Worm (Caenorhabditis elegans) whole organism, young adult: ENCODE data around the gene C54E10.10.

Source experiments
- B0261.1 ChIP-seq: sonication (generic microtip); optimal IDR thresholded peaks from 2 replicates; lab custom pipeline; 2016; ENCODE audit warnings: mild to moderate bottlenecking, missing genetic modification characterization, moderate library complexity, missing compliant biosample characterization
- C06A6.2 ChIP-seq: fragments of 200-800 bp; sonication (Bioruptor generic); conservative IDR thresholded peaks from 2 replicates; pipeline ENCODE4 v1.3.6; 2022; ENCODE audit warnings: missing genetic modification characterization, missing compliant biosample characterization
- Y53F4B.3 ChIP-seq: fragments of 200-800 bp; sonication (Bioruptor generic); IDR thresholded peaks from 2 replicates; pipeline ENCODE4 v1.3.6; 2022; ENCODE audit warnings: missing genetic modification reagents, missing genetic modification characterization, missing compliant biosample characterization
- Y53G8AR.9 ChIP-seq: fragments of 200-800 bp; sonication (Bioruptor generic); conservative IDR thresholded peaks from 2 replicates; pipeline ENCODE4 v1.3.6; 2022; ENCODE audit warnings: missing genetic modification reagents, missing genetic modification characterization, missing compliant biosample characterization
- atf-7 ChIP-seq: sonication (generic microtip); optimal IDR thresholded peaks from 2 replicates; lab custom pipeline; 2017; ENCODE audit warnings: mild to moderate bottlenecking, missing genetic modification characterization, missing compliant biosample characterization
- athp-1 ChIP-seq: sonication (generic microtip); optimal IDR thresholded peaks from 2 replicates; lab custom pipeline; 2017; ENCODE audit warnings: mild to moderate bottlenecking, missing genetic modification characterization, missing compliant biosample characterization
- attf-3 ChIP-seq: fragments of 200-800 bp; sonication (Bioruptor generic); conservative IDR thresholded peaks from 2 replicates; pipeline ENCODE4 v1.3.6; 2022; ENCODE audit warnings: missing genetic modification reagents, missing genetic modification characterization, missing compliant biosample characterization
- ceh-40 ChIP-seq: fragments of 200-800 bp; sonication (Bioruptor generic); IDR thresholded peaks from 2 replicates; pipeline ENCODE4 v1.3.6; 2022; ENCODE audit warnings: missing genetic modification characterization, missing compliant biosample characterization
- ceh-91 ChIP-seq: fragments of 200-800 bp; sonication (Bioruptor generic); IDR thresholded peaks from 2 replicates; pipeline ENCODE4 v1.3.6; 2022; ENCODE audit warnings: missing genetic modification reagents, missing genetic modification characterization, missing compliant biosample characterization
- dox-1 ChIP-seq: fragments of 200-800 bp; sonication (Bioruptor generic); IDR thresholded peaks from 2 replicates; pipeline ENCODE4 v1.3.6; 2022; ENCODE audit warnings: missing genetic modification reagents, missing genetic modification characterization, missing compliant biosample characterization
- dpff-1 ChIP-seq: sonication (generic microtip); optimal IDR thresholded peaks from 2 replicates; lab custom pipeline; 2017; ENCODE audit warnings: mild to moderate bottlenecking, missing genetic modification characterization, missing compliant biosample characterization
- egrh-3 ChIP-seq: fragments of 200-800 bp; sonication (Bioruptor generic); IDR thresholded peaks from 2 replicates; pipeline ENCODE4 v1.3.6; 2022; ENCODE audit warnings: missing genetic modification reagents, missing genetic modification characterization, missing compliant biosample characterization
- ekl-4 ChIP-seq: fragments of 200-800 bp; sonication (Bioruptor generic); IDR thresholded peaks from 2 replicates; pipeline ENCODE4 v1.3.6; 2022; ENCODE audit warnings: missing genetic modification reagents, missing genetic modification characterization, missing compliant biosample characterization
- hmg-1.2 ChIP-seq: fragments of 200-800 bp; sonication (Bioruptor generic); IDR thresholded peaks from 2 replicates; pipeline ENCODE4 v1.3.6; 2022; ENCODE audit warnings: missing genetic modification reagents, missing genetic modification characterization, missing compliant biosample characterization
- let-526 ChIP-seq: fragments of 200-800 bp; sonication (Bioruptor generic); IDR thresholded peaks from 2 replicates; pipeline ENCODE4 v1.3.6; 2022; ENCODE audit warnings: missing genetic modification reagents, missing genetic modification characterization, missing compliant biosample characterization
- lsl-1 ChIP-seq: fragments of 200-800 bp; sonication (Bioruptor generic); optimal IDR thresholded peaks from 2 replicates; lab custom pipeline; 2018; ENCODE audit warnings: mild to moderate bottlenecking, missing genetic modification characterization, moderate library complexity, missing compliant biosample characterization
- madf-3 ChIP-seq: fragments of 200-800 bp; sonication (Bioruptor generic); IDR thresholded peaks from 2 replicates; pipeline ENCODE4 v1.3.6; 2022; ENCODE audit warnings: missing genetic modification reagents, missing genetic modification characterization, missing compliant biosample characterization
- mes-4 ChIP-seq: sonication (generic microtip); optimal IDR thresholded peaks from 2 replicates; lab custom pipeline; 2016; ENCODE audit warnings: missing genotype, missing genetic modification characterization, missing compliant biosample characterization
- nfyb-1 ChIP-seq: fragments of 200-800 bp; sonication (Bioruptor generic); IDR thresholded peaks from 2 replicates; pipeline ENCODE4 v1.3.6; 2022; ENCODE audit warnings: missing genetic modification reagents, missing genetic modification characterization, missing compliant biosample characterization
- nhr-80 ChIP-seq: sonication (generic microtip); optimal IDR thresholded peaks from 2 replicates; lab custom pipeline; 2016; ENCODE audit warnings: missing genetic modification characterization, missing compliant biosample characterization
- pbrm-1 ChIP-seq: fragments of 200-800 bp; sonication (Bioruptor generic); IDR thresholded peaks from 2 replicates; pipeline ENCODE4 v1.3.6; 2022; ENCODE audit warnings: missing genetic modification reagents, missing genetic modification characterization, missing compliant biosample characterization
- pha-4 ChIP-seq: fragments of 150-350 bp; sonication (generic microtip); optimal IDR thresholded peaks from 2 replicates; lab custom pipeline; 2014; ENCODE audit warnings: missing biosample characterization, missing genetic modification reagents, missing genetic modification characterization
- rpc-1 ChIP-seq, 2 experiments: fragments of 150-350 bp in 1 of 2; sonication (generic microtip) in 1 of 2; optimal IDR thresholded peaks; 2 replicates each; lab custom pipeline; 2014 to 2018; ENCODE audit warnings: missing biosample characterization in 1 of 2, missing genetic modification characterization in 1 of 2, missing genetic modification reagents in 1 of 2, missing genotype in 1 of 2
- snpc-1.1 ChIP-seq: sonication (generic microtip); optimal IDR thresholded peaks from 2 replicates; lab custom pipeline; 2017; ENCODE audit warnings: missing genetic modification characterization, mild to moderate bottlenecking, missing compliant biosample characterization, antibody characterized with exemption, moderate library complexity, missing genotype, missing genetic modification reagents; ENCODE audit not compliant: insufficient read depth
- snpc-4 ChIP-seq, 5 experiments: fragments of 150-350 bp in 1 of 5; sonication (generic microtip) in 4 of 5; optimal IDR thresholded peaks; 2 replicates each; lab custom pipeline; 2014 to 2018; ENCODE audit warnings: missing genetic modification characterization in 5 of 5, missing biosample characterization in 3 of 5, antibody characterized with exemption in 2 of 5, mild to moderate bottlenecking in 2 of 5, missing compliant biosample characterization in 2 of 5, missing genotype in 2 of 5, moderate library complexity in 2 of 5, missing genetic modification reagents in 1 of 5
- somi-1 ChIP-seq: fragments of 200-800 bp; sonication (Bioruptor generic); optimal IDR thresholded peaks from 2 replicates; lab custom pipeline; 2018; ENCODE audit warnings: mild to moderate bottlenecking, missing genetic modification characterization, missing compliant biosample characterization
- tbp1 ChIP-seq: fragments of 200-800 bp; sonication (Bioruptor generic); optimal IDR thresholded peaks from 2 replicates; lab custom pipeline; 2018; ENCODE audit warnings: mild to moderate bottlenecking, missing genetic modification characterization, missing compliant biosample characterization
- tlf-1 ChIP-seq: fragments of 200-800 bp; sonication (Bioruptor generic); optimal IDR thresholded peaks from 2 replicates; lab custom pipeline; 2018; ENCODE audit warnings: mild to moderate bottlenecking, missing genetic modification characterization, missing compliant biosample characterization
- xnd-1 ChIP-seq: sonication (generic microtip); optimal IDR thresholded peaks from 2 replicates; lab custom pipeline; 2016; ENCODE audit warnings: missing genotype, missing genetic modification reagents, missing genetic modification characterization, missing compliant biosample characterization
- ztf-18 ChIP-seq: sonication (generic microtip); optimal IDR thresholded peaks from 2 replicates; lab custom pipeline; 2016; ENCODE audit warnings: missing genotype, mild to moderate bottlenecking, missing genetic modification characterization, missing compliant biosample characterization
- ztf-22 ChIP-seq: fragments of 200-800 bp; sonication (Bioruptor generic); optimal IDR thresholded peaks from 2 replicates; lab custom pipeline; 2018; ENCODE audit warnings: mild to moderate bottlenecking, missing genetic modification characterization, moderate library complexity, missing compliant biosample characterization
- ztf-3 ChIP-seq: fragments of 200-800 bp; sonication (Bioruptor generic); optimal IDR thresholded peaks from 2 replicates; lab custom pipeline; 2018; ENCODE audit warnings: mild to moderate bottlenecking, missing genetic modification characterization, missing compliant biosample characterization

The C54E10.10 gene

DNA sequence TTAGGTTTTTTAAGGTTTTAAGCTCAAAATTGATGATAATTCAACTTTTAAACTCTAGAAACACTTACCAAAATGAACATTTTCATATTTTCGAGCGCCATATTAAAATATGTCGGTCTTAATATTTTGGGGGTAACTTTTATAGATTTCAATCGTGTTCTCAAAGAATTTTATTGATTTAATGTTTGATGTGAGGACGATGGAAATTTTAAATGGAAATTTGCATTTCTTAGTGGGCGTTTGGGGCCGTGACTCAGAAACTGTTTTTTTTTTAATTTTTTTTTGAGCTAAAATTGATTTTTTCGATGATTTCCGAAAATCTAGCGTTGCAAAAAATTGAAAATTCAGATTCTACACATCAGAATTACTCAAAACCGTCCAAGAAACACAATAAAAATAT, at the start of gene C54E10.10:
Gene C54E10.10, minus strand, starts transcription at position 101 of the 400 bp plus-strand sequence.
- TF ChIP-seq xnd-1 (no peak), B0261.1 (tag; lab: Kevin White, UChicago) (no peak), atf-7 (tag; lab: Kevin White, UChicago) (no peak), C06A6.2 (GFP tag; lab: Robert Waterston, UW) (no peak), egrh-3 (GFP tag; lab: Robert Waterston, UW) (no peak), let-526 (GFP tag; lab: Robert Waterston, UW) (no peak)

DNA sequence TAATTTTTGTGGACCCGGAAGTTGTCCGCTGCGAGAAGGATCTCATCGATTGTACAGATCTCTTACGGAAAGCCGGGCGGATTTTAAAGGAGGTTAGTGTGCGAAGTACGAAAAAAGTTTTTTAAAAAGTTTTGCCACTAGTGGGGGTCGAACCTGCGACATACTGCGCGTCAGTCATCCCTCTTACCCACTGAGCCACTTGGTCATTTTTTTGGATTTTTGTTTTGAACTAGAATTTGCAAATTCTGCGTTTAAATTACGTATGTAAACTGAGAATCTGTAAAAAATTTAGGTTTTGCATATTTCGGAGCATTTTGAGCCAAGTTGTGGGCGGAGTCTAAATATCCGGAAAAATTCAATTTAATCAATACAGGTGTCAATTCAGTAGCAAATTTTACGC, 45.4 kb upstream of the C54E10.10 start:
- TF ChIP-seq ztf-22 (GFP tag; lab: Kevin White, UChicago) (no peak), tbp1 (GFP tag; lab: Kevin White, UChicago) (peak; percentile 71), rpc-1 (optimal IDR thresholded peaks at IDR 0.05; lab: Kevin White, UChicago) (peak; percentile 14), rpc-1 (tag; optimal IDR thresholded peaks at IDR 0.05; lab: Kevin White, UChicago) (peak; percentile 58)
- TF ChIP-seq, all 124 proteins: peak for 2

DNA sequence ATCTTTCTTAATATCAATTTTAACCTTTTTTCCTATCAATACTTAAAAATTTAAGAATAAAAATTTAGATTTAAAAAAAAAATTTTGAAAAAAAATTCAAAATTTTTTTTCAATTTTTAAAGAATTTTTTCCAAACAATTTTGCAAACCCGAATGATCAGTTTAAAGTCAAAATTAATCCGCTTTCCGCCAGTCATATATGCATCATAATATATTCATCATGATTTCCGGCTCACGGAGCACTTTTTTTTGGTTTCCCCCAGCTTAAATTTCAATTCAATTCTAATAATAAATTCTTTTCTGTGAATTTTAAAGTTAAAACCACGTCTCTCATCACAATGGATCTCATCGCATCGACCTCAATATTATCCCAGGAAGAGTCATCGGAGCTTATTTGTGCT, 43.3 kb upstream of the C54E10.10 start, which contains the start of gene nhr-230:
Gene nhr-230, plus strand, starts transcription at position 301 of the 400 bp plus-strand sequence.
- TF ChIP-seq ekl-4 (GFP tag; lab: Robert Waterston, UW) (no peak), somi-1 (no peak), atf-7 (tag; lab: Kevin White, UChicago) (no peak), lsl-1 (GFP tag; lab: Kevin White, UChicago) (no peak), pha-4 (tag; lab: Kevin White, UChicago) (no peak), Y53G8AR.9 (no peak), tlf-1 (GFP tag; lab: Kevin White, UChicago) (no peak), attf-3 (no peak), egrh-3 (GFP tag; lab: Robert Waterston, UW) (no peak), nhr-80 (tag; lab: Kevin White, UChicago) (no peak), ztf-18 (tag; lab: Kevin White, UChicago) (no peak), dpff-1 (tag; lab: Kevin White, UChicago) (no peak), ztf-3 (GFP tag; lab: Kevin White, UChicago) (no peak), madf-3 (GFP tag; lab: Robert Waterston, UW) (no peak)

ce11 chrV:18842468-18842867, 39.3 kb upstream of the C54E10.10 start:
- TF ChIP-seq mes-4 (tag; lab: Kevin White, UChicago) (no peak), ceh-91 (no peak), athp-1 (tag; lab: Kevin White, UChicago) (no peak), snpc-1.1 (tag; lab: Kevin White, UChicago) (no peak), nfyb-1 (GFP tag; lab: Robert Waterston, UW) (no peak), Y53F4B.3 (GFP tag; lab: Robert Waterston, UW) (no peak), pbrm-1 (GFP tag; lab: Robert Waterston, UW) (no peak)
- TF ChIP-seq, all 124 proteins: peak for 0

DNA sequence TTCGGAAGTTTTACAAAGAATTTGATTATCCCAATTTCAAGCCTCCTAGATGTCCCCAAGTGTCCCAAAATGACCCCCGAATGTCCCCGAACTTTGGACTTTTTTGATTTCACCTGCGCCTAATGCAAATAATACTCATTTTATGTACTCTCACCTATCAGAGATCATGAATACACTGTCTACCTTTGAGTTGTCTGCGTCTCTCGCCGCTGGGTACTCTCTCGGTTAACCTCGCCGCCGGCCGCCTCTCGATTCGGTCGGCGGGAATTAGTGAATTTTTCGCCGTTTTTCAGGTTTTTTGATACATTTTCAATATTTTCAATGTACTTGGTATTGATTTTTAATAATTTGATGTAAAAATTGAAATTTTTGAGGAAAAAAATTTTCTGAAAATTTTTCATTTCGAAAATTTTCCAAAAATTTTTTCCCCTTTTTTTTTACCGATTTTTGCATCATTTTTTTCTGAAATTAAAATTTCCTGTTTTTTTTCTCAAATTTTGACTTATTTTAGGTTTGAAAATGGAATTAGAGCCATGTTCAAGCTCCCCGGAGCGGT, 35.7 kb upstream of the C54E10.10 start, which contains the start of gene nhr-65:
Gene nhr-65, plus strand, starts transcription at position 506 of the 556 bp plus-strand sequence.
- peak; percentile 3 for TF ChIP-seq pha-4 (tag; lab: Kevin White, UChicago)
- TF ChIP-seq snpc-4 (GFP tag; optimal IDR thresholded peaks at IDR 0.05; lab: Kevin White, UChicago) = no peak
- TF ChIP-seq snpc-4 (tag; optimal IDR thresholded peaks at IDR 0.05; lab: Kevin White, UChicago) = peak in 1 of 4 experiments; percentile 24
- TF ChIP-seq dox-1 (GFP tag; lab: Robert Waterston, UW) = 0 out of 2 replicates have a peak, but pooled peaks have one; percentile 30
- TF ChIP-seq nhr-80 (tag; lab: Kevin White, UChicago) = peak; percentile 24
- peak; percentile 92 for TF ChIP-seq hmg-1.2 (GFP tag; lab: Robert Waterston, UW)
- TF ChIP-seq ceh-40 (GFP tag; lab: Robert Waterston, UW) = no peak
- TF ChIP-seq, all 124 proteins: peak for 5
